Fruit fly (Drosophila melanogaster) whole organism, prepupa: ENCODE results near the gene CG13045.

Source experiments
- Blimp-1 ChIP-seq: fragments of 200-800 bp; sonication (Bioruptor generic); optimal IDR thresholded peaks from 3 replicates; lab custom pipeline; 2017; ENCODE audit warnings: missing biosample characterization, missing genetic modification characterization, mild to moderate bottlenecking, moderate library complexity, missing genetic modification reagents
- CG10631 ChIP-seq: fragments of 200-800 bp; sonication (Bioruptor generic); optimal IDR thresholded peaks from 2 replicates; lab custom pipeline; 2016; ENCODE audit warnings: missing biosample characterization, missing genetic modification characterization
- CG10669 ChIP-seq: fragments of 200-800 bp; sonication (Bioruptor generic); optimal IDR thresholded peaks from 3 replicates; lab custom pipeline; 2018; ENCODE audit warnings: missing biosample characterization, mild to moderate bottlenecking, missing genetic modification characterization, moderate library complexity
- CG11902 ChIP-seq: fragments of 200-800 bp; sonication (Bioruptor generic); optimal IDR thresholded peaks from 3 replicates; lab custom pipeline; 2016; ENCODE audit warnings: missing biosample characterization, missing genetic modification characterization
- CG15336 ChIP-seq: fragments of 200-800 bp; sonication (Bioruptor generic); IDR thresholded peaks from 2 replicates; pipeline ENCODE4 v1.3.6; 2022; ENCODE audit warnings: missing biosample characterization, missing genetic modification characterization
- CG16779 ChIP-seq: fragments of 200-800 bp; sonication (Bioruptor generic); optimal IDR thresholded peaks from 3 replicates; lab custom pipeline; 2017; ENCODE audit warnings: missing biosample characterization, mild to moderate bottlenecking, missing genetic modification characterization
- CG3032 ChIP-seq: fragments of 200-800 bp; optimal IDR thresholded peaks from 2 replicates; lab custom pipeline; 2019; ENCODE audit warnings: missing biosample characterization, mild to moderate bottlenecking, missing genetic modification characterization, moderate library complexity
- CG32006 ChIP-seq: fragments of 200-800 bp; sonication (Bioruptor generic); optimal IDR thresholded peaks from 3 replicates; lab custom pipeline; 2017; ENCODE audit warnings: missing biosample characterization, mild to moderate bottlenecking, missing genetic modification characterization
- CG34406 ChIP-seq: fragments of 200-800 bp; sonication (Bioruptor generic); optimal IDR thresholded peaks from 3 replicates; lab custom pipeline; 2016; ENCODE audit warnings: missing biosample characterization, missing genetic modification characterization
- CG6163 ChIP-seq: fragments of 200-800 bp; sonication (Bioruptor generic); IDR thresholded peaks from 3 replicates; pipeline ENCODE4 v1.3.6; 2022; ENCODE audit warnings: missing biosample characterization, missing genetic modification characterization
- CG6276 ChIP-seq: fragments of 200-800 bp; sonication (Bioruptor generic); optimal IDR thresholded peaks from 2 replicates; lab custom pipeline; 2017; ENCODE audit warnings: missing biosample characterization, mild to moderate bottlenecking, missing genetic modification characterization
- CG6792 ChIP-seq: fragments of 200-800 bp; sonication (Bioruptor generic); optimal IDR thresholded peaks from 3 replicates; lab custom pipeline; 2016; ENCODE audit warnings: missing biosample characterization, missing genetic modification characterization
- CG6808 ChIP-seq: fragments of 200-800 bp; sonication (Bioruptor generic); optimal IDR thresholded peaks from 3 replicates; lab custom pipeline; 2017; ENCODE audit warnings: missing biosample characterization, missing genetic modification characterization, mild to moderate bottlenecking, moderate library complexity, missing genetic modification reagents
- CG6854 ChIP-seq: fragments of 200-800 bp; sonication (Bioruptor generic); optimal IDR thresholded peaks from 2 replicates; lab custom pipeline; 2017; ENCODE audit warnings: missing biosample characterization, mild to moderate bottlenecking, missing genetic modification characterization
- CG7368 ChIP-seq: fragments of 200-800 bp; sonication (Bioruptor generic); optimal IDR thresholded peaks from 3 replicates; lab custom pipeline; 2016; ENCODE audit warnings: missing biosample characterization, missing genetic modification characterization
- CG9139 ChIP-seq: fragments of 200-800 bp; sonication (Bioruptor generic); optimal IDR thresholded peaks from 3 replicates; lab custom pipeline; 2017; ENCODE audit warnings: missing biosample characterization, mild to moderate bottlenecking, missing genetic modification characterization
- Eip75B ChIP-seq: fragments of 200-800 bp; sonication (Bioruptor generic); optimal IDR thresholded peaks from 3 replicates; lab custom pipeline; 2016; ENCODE audit warnings: missing biosample characterization, missing genetic modification characterization
- Eip78C ChIP-seq: fragments of 200-800 bp; sonication (Bioruptor generic); peaks from one replicate; lab custom pipeline; 2016; ENCODE audit warnings: missing biosample characterization, missing genetic modification characterization
- Eip93F ChIP-seq: fragments of 200-800 bp; sonication (Bioruptor generic); optimal IDR thresholded peaks from 2 replicates; lab custom pipeline; 2016; ENCODE audit warnings: missing biosample characterization, mild to moderate bottlenecking, missing genetic modification characterization
- Ets21C ChIP-seq: fragments of 200-800 bp; sonication (Bioruptor generic); optimal IDR thresholded peaks from 3 replicates; lab custom pipeline; 2016; ENCODE audit warnings: missing biosample characterization, missing genetic modification characterization
- Ets96B ChIP-seq: fragments of 200-800 bp; optimal IDR thresholded peaks from 2 replicates; lab custom pipeline; 2019; ENCODE audit warnings: missing biosample characterization, mild to moderate bottlenecking, missing genetic modification characterization, moderate library complexity
- Gug ChIP-seq: fragments of 200-800 bp; sonication (Bioruptor generic); IDR thresholded peaks from 2 replicates; pipeline ENCODE4 v1.3.6; 2022; ENCODE audit warnings: missing biosample characterization, missing genetic modification characterization
- Hr38 ChIP-seq: sonication (Bioruptor generic); optimal IDR thresholded peaks from 2 replicates; lab custom pipeline; 2016; ENCODE audit warnings: missing biosample characterization, missing genetic modification characterization
- Hr39 ChIP-seq: fragments of 200-800 bp; sonication (Bioruptor generic); optimal IDR thresholded peaks from 2 replicates; lab custom pipeline; 2016; ENCODE audit warnings: missing biosample characterization, missing genetic modification characterization
- Met ChIP-seq: fragments of 200-800 bp; sonication (Bioruptor generic); optimal IDR thresholded peaks from 3 replicates; lab custom pipeline; 2016; ENCODE audit warnings: missing biosample characterization, missing genetic modification characterization
- Smox ChIP-seq: fragments of 200-800 bp; sonication (Bioruptor generic); optimal IDR thresholded peaks from 3 replicates; lab custom pipeline; 2016; ENCODE audit warnings: missing biosample characterization, missing genetic modification characterization
- Sox14 ChIP-seq: fragments of 200-800 bp; sonication (Bioruptor generic); optimal IDR thresholded peaks from 3 replicates; lab custom pipeline; 2016; ENCODE audit warnings: missing biosample characterization, missing genetic modification characterization
- Sox15 ChIP-seq: fragments of 200-800 bp; sonication (Bioruptor generic); optimal IDR thresholded peaks from 3 replicates; lab custom pipeline; 2016; ENCODE audit warnings: missing biosample characterization, missing genetic modification characterization
- achi ChIP-seq: fragments of 200-800 bp; sonication (Bioruptor generic); optimal IDR thresholded peaks from 3 replicates; lab custom pipeline; 2016; ENCODE audit warnings: missing biosample characterization, missing genetic modification characterization
- acj6 ChIP-seq: fragments of 200-800 bp; sonication (Bioruptor generic); optimal IDR thresholded peaks from 3 replicates; lab custom pipeline; 2016; ENCODE audit warnings: missing biosample characterization, missing genetic modification characterization
- cyc ChIP-seq: fragments of 200-800 bp; sonication (Bioruptor generic); optimal IDR thresholded peaks from 3 replicates; lab custom pipeline; 2016; ENCODE audit warnings: missing biosample characterization, missing genetic modification characterization
- dac ChIP-seq: fragments of 200-800 bp; sonication (Bioruptor generic); optimal IDR thresholded peaks from 2 replicates; lab custom pipeline; 2017; ENCODE audit warnings: missing biosample characterization, mild to moderate bottlenecking, missing genetic modification characterization
- dsx ChIP-seq: fragments of 200-800 bp; optimal IDR thresholded peaks from 3 replicates; lab custom pipeline; 2019; ENCODE audit warnings: missing biosample characterization, mild to moderate bottlenecking, missing genetic modification characterization, moderate library complexity; ENCODE audit not compliant: poor library complexity, severe bottlenecking
- eg ChIP-seq: fragments of 200-800 bp; sonication (Bioruptor generic); IDR thresholded peaks from 3 replicates; pipeline ENCODE4 v1.3.6; 2022; ENCODE audit warnings: missing biosample characterization, missing genetic modification characterization
- esn ChIP-seq: fragments of 200-800 bp; sonication (Bioruptor generic); optimal IDR thresholded peaks from 2 replicates; lab custom pipeline; 2016; ENCODE audit warnings: missing biosample characterization, mild to moderate bottlenecking, missing genetic modification characterization, moderate library complexity
- fd59A ChIP-seq: fragments of 200-800 bp; sonication (Bioruptor generic); optimal IDR thresholded peaks from 2 replicates; lab custom pipeline; 2017; ENCODE audit warnings: missing biosample characterization, mild to moderate bottlenecking, missing genetic modification characterization, missing genetic modification reagents
- fkh ChIP-seq: fragments of 200-800 bp; sonication (Bioruptor generic); optimal IDR thresholded peaks from 3 replicates; lab custom pipeline; 2017; ENCODE audit warnings: missing biosample characterization, mild to moderate bottlenecking, missing genetic modification characterization, moderate library complexity
- net ChIP-seq: fragments of 200-800 bp; sonication (Bioruptor generic); optimal IDR thresholded peaks from 3 replicates; lab custom pipeline; 2016; ENCODE audit warnings: missing biosample characterization, missing genetic modification characterization
- salr ChIP-seq, 2 experiments: fragments of 200-800 bp; sonication (Bioruptor generic); optimal IDR thresholded peaks; 3 replicates each; lab custom pipeline; 2016 to 2018; ENCODE audit warnings: missing biosample characterization in 2 of 2, missing genetic modification characterization in 2 of 2, mild to moderate bottlenecking in 1 of 2
- ss ChIP-seq, 2 experiments: fragments of 200-800 bp; sonication (Bioruptor generic); optimal IDR thresholded peaks; 2 replicates in 1 of 2; 3 replicates in 1 of 2; lab custom pipeline; 2017 to 2018; ENCODE audit warnings: mild to moderate bottlenecking in 2 of 2, missing biosample characterization in 2 of 2, missing genetic modification characterization in 2 of 2, moderate library complexity in 1 of 2
- svp ChIP-seq: fragments of 200-800 bp; sonication (Bioruptor generic); peaks from one replicate; lab custom pipeline; 2016; ENCODE audit warnings: missing biosample characterization, missing genetic modification characterization
- topi ChIP-seq: fragments of 200-800 bp; sonication (Bioruptor generic); optimal IDR thresholded peaks from 3 replicates; lab custom pipeline; 2016; ENCODE audit warnings: missing biosample characterization, missing genetic modification characterization

The CG13045 gene

dm6 chr3L:16328207-16328891 is 37.6 kb upstream of the CG13045 start, which contains the start of gene CG13058 (continued):
- TF ChIP-seq Gug (GFP tag; lab: Robert Waterston, UW) (peak; percentile 32; the same call in 1 of the 2 replicates), CG6276 (GFP tag; lab: Kevin White, UChicago) (peak; percentile 79), CG15336 (GFP tag; lab: Robert Waterston, UW) (peak; percentile 93), Hr38 (GFP tag; lab: Kevin White, UChicago) (peak; percentile 5), ss (GFP tag; optimal IDR thresholded peaks at IDR 0.05; lab: Kevin White, UChicago) (no peak), Sox14 (GFP tag; lab: Kevin White, UChicago) (peak; percentile 39), dac (GFP tag; lab: Kevin White, UChicago) (peak; percentile 35), topi (GFP tag; lab: Kevin White, UChicago) (no peak), CG6792 (peak; percentile 21), Hr39 (GFP tag; lab: Kevin White, UChicago) (no peak), cyc (GFP tag; lab: Kevin White, UChicago) (no peak), Eip78C (GFP tag; lab: Kevin White, UChicago) (peak; percentile 70), CG11902 (GFP tag; lab: Kevin White, UChicago) (no peak), CG3032 (tag; lab: Kevin White, UChicago) (peak; percentile 32), CG10669 (peak; percentile 62), svp (GFP tag; lab: Kevin White, UChicago) (no peak), dsx (no peak)

- peak in 1 of 2 experiments; percentile 15 for TF ChIP-seq ss (GFP tag; optimal IDR thresholded peaks at IDR 0.05; lab: Kevin White, UChicago)
- no peak for TF ChIP-seq CG32006 (GFP tag; lab: Kevin White, UChicago)
- peak; percentile 16 for TF ChIP-seq svp (GFP tag; lab: Kevin White, UChicago)
- no peak for TF ChIP-seq Met (GFP tag; lab: Kevin White, UChicago)
- TF ChIP-seq acj6 (GFP tag; lab: Kevin White, UChicago), result no peak
- no peak for TF ChIP-seq CG7368
- no peak for TF ChIP-seq CG6808 (GFP tag; lab: Kevin White, UChicago)
- TF ChIP-seq Eip78C (GFP tag; lab: Kevin White, UChicago), result no peak
- peak; percentile 48 for TF ChIP-seq eg (GFP tag; lab: Robert Waterston, UW)
- no peak for TF ChIP-seq CG10631 (GFP tag; lab: Kevin White, UChicago)
- TF ChIP-seq CG6854 (GFP tag; lab: Kevin White, UChicago), result no peak
- no peak for TF ChIP-seq Sox15 (GFP tag; lab: Kevin White, UChicago)
- TF ChIP-seq CG34406 (GFP tag; lab: Kevin White, UChicago), result no peak
- no peak for TF ChIP-seq CG10669
- TF ChIP-seq CG16779 (tag; lab: Kevin White, UChicago), result no peak
- 0 out of 3 replicates have a peak, but pooled peaks have one; percentile 27 for TF ChIP-seq CG6163 (GFP tag; lab: Robert Waterston, UW)
- TF ChIP-seq salr (GFP tag; optimal IDR thresholded peaks at IDR 0.05; lab: Kevin White, UChicago), result no peak
- no peak for TF ChIP-seq Ets96B (tag; lab: Kevin White, UChicago)
- no peak for TF ChIP-seq Smox (GFP tag; lab: Kevin White, UChicago)
- no peak for TF ChIP-seq fkh (GFP tag; lab: Kevin White, UChicago)
- TF ChIP-seq CG6792, result no peak
- no peak for TF ChIP-seq CG9139 (GFP tag; lab: Kevin White, UChicago)
- no peak for TF ChIP-seq achi (GFP tag; lab: Kevin White, UChicago)
- TF ChIP-seq Blimp-1 (GFP tag; lab: Kevin White, UChicago), result no peak
- TF ChIP-seq, all 60 proteins: peak for 4
These were observed 37.0 kb upstream of the CG13045 start, which contains the start of gene CG13038 for dm6 chr3L:16327776-16328175. TSS of gene CG13038 (minus strand) at chr3L:16327893.

- no peak for TF ChIP-seq ss (GFP tag; optimal IDR thresholded peaks at IDR 0.05; lab: Kevin White, UChicago)
- no peak for TF ChIP-seq CG6163 (GFP tag; lab: Robert Waterston, UW)
- TF ChIP-seq CG6808 (GFP tag; lab: Kevin White, UChicago), result no peak
- TF ChIP-seq Sox14 (GFP tag; lab: Kevin White, UChicago), result no peak
- TF ChIP-seq CG15336 (GFP tag; lab: Robert Waterston, UW), result no peak
- TF ChIP-seq net, result no peak
- TF ChIP-seq Eip93F, result no peak
- no peak for TF ChIP-seq Ets96B (tag; lab: Kevin White, UChicago)
- TF ChIP-seq Ets21C (GFP tag; lab: Kevin White, UChicago), result no peak
- no peak for TF ChIP-seq CG6854 (GFP tag; lab: Kevin White, UChicago)
- TF ChIP-seq Hr39 (GFP tag; lab: Kevin White, UChicago), result no peak
- no peak for TF ChIP-seq esn (GFP tag; lab: Kevin White, UChicago)
- no peak for TF ChIP-seq Eip75B
- no peak for TF ChIP-seq Gug (GFP tag; lab: Robert Waterston, UW)
- TF ChIP-seq fd59A (GFP tag; lab: Kevin White, UChicago), result no peak
- TF ChIP-seq, all 60 proteins: peak for 0
These were observed 35.9 kb upstream of the CG13045 start, which contains the start of the genes CG13040 and CG13039 for dm6 chr3L:16326657-16327056. TSS of gene CG13040 (minus strand) at chr3L:16326757. TSS of gene CG13039 (minus strand) at chr3L:16326762.
